Fruit fly (Drosophila melanogaster) whole organism, embryonic: ENCODE data around the gene Pex14.

Source experiments
- Atf-2 ChIP-seq: fragments of 200-800 bp; sonication (Bioruptor generic); optimal IDR thresholded peaks from 2 replicates; lab custom pipeline; 2016; ENCODE audit warnings: missing biosample characterization, missing genetic modification characterization
- BEAF-32 ChIP-seq: fragments of 200-800 bp; sonication (Bioruptor generic); optimal IDR thresholded peaks from 3 replicates; lab custom pipeline; 2017; ENCODE audit warnings: missing biosample characterization, missing genetic modification characterization, mild to moderate bottlenecking, moderate library complexity, missing genetic modification reagents
- Blimp-1 ChIP-seq: fragments of 200-800 bp; sonication (Bioruptor generic); optimal IDR thresholded peaks from 3 replicates; lab custom pipeline; 2018; ENCODE audit warnings: missing biosample characterization, missing genetic modification characterization, mild to moderate bottlenecking, moderate library complexity, missing genetic modification reagents
- CG1024 ChIP-seq: fragments of 200-800 bp; sonication (Bioruptor generic); IDR thresholded peaks from 2 replicates; pipeline ENCODE4 v1.3.6; 2022; ENCODE audit warnings: missing biosample characterization, missing genetic modification characterization
- CG11085 ChIP-seq: fragments of 200-800 bp; sonication (Bioruptor generic); IDR thresholded peaks from 2 replicates; pipeline ENCODE4 v1.3.6; 2022; ENCODE audit warnings: missing biosample characterization, missing genetic modification characterization
- CG1233 ChIP-seq: fragments of 200-800 bp; sonication (Bioruptor generic); optimal IDR thresholded peaks from 4 replicates; lab custom pipeline; 2018; ENCODE audit warnings: missing biosample characterization, mild to moderate bottlenecking, missing genetic modification characterization
- CG12659 ChIP-seq: fragments of 200-800 bp; sonication (Bioruptor generic); optimal IDR thresholded peaks from 3 replicates; lab custom pipeline; 2017; ENCODE audit warnings: mild to moderate bottlenecking, missing biosample characterization, missing genetic modification reagents, missing genetic modification characterization
- CG13287 ChIP-seq: fragments of 200-800 bp; sonication (Bioruptor generic); IDR thresholded peaks from 2 replicates; pipeline ENCODE4 v1.3.6; 2022; ENCODE audit warnings: missing biosample characterization, missing genetic modification characterization; ENCODE audit not compliant: partially characterized antibody
- CG15073 ChIP-seq: fragments of 200-800 bp; sonication (Bioruptor generic); optimal IDR thresholded peaks from 2 replicates; lab custom pipeline; 2016; ENCODE audit warnings: missing biosample characterization, missing genetic modification characterization
- CG15514 ChIP-seq: fragments of 200-800 bp; sonication (Bioruptor generic); optimal IDR thresholded peaks from 3 replicates; lab custom pipeline; 2017; ENCODE audit warnings: missing biosample characterization, missing genetic modification characterization, mild to moderate bottlenecking, moderate library complexity, missing genetic modification reagents
- CG2202 ChIP-seq: fragments of 200-800 bp; sonication (Bioruptor generic); optimal IDR thresholded peaks from 2 replicates; lab custom pipeline; 2018; ENCODE audit warnings: missing biosample characterization, mild to moderate bottlenecking, missing genetic modification characterization
- CG30020 ChIP-seq: fragments of 200-800 bp; optimal IDR thresholded peaks from 2 replicates; lab custom pipeline; 2019; ENCODE audit warnings: missing biosample characterization, mild to moderate bottlenecking, missing genetic modification characterization, moderate library complexity
- CG32767 ChIP-seq: fragments of 200-800 bp; sonication (Bioruptor generic); IDR thresholded peaks from 2 replicates; pipeline ENCODE4 v1.3.6; 2022; ENCODE audit warnings: missing biosample characterization, missing genetic modification characterization
- CG3281 ChIP-seq: fragments of 200-800 bp; sonication (Bioruptor generic); optimal IDR thresholded peaks from 3 replicates; lab custom pipeline; 2017; ENCODE audit warnings: missing biosample characterization, mild to moderate bottlenecking, missing genetic modification characterization
- CG6272 ChIP-seq: fragments of 200-800 bp; sonication (Bioruptor generic); IDR thresholded peaks from 2 replicates; pipeline ENCODE4 v1.3.6; 2022; ENCODE audit warnings: missing biosample characterization, missing genetic modification characterization
- CG8388 ChIP-seq: fragments of 200-800 bp; sonication (Bioruptor generic); optimal IDR thresholded peaks from 2 replicates; lab custom pipeline; 2019; ENCODE audit warnings: missing biosample characterization, mild to moderate bottlenecking, missing genetic modification characterization, moderate library complexity
- CG9797 ChIP-seq: fragments of 200-800 bp; sonication (Bioruptor generic); optimal IDR thresholded peaks from 3 replicates; lab custom pipeline; 2018; ENCODE audit warnings: missing biosample characterization, mild to moderate bottlenecking, missing genetic modification characterization
- Chrac-16 ChIP-seq: fragments of 200-800 bp; sonication (Bioruptor generic); optimal IDR thresholded peaks from 3 replicates; lab custom pipeline; 2016; ENCODE audit warnings: missing biosample characterization, missing genetic modification characterization
- D19A ChIP-seq: fragments of 200-800 bp; optimal IDR thresholded peaks from 3 replicates; lab custom pipeline; 2019; ENCODE audit warnings: missing biosample characterization, mild to moderate bottlenecking, missing genetic modification characterization, moderate library complexity
- Dad ChIP-seq: fragments of 200-800 bp; sonication (Bioruptor generic); optimal IDR thresholded peaks from 3 replicates; lab custom pipeline; 2016; ENCODE audit warnings: missing biosample characterization, missing genetic modification characterization
- Deaf1 ChIP-seq: fragments of 200-800 bp; optimal IDR thresholded peaks from 3 replicates; lab custom pipeline; 2019; ENCODE audit warnings: missing biosample characterization, mild to moderate bottlenecking, missing genetic modification characterization, moderate library complexity
- Doc3 ChIP-seq: fragments of 200-800 bp; sonication (Bioruptor generic); IDR thresholded peaks from 3 replicates; pipeline ENCODE4 v1.3.6; 2022; ENCODE audit warnings: missing biosample characterization, missing genetic modification characterization; ENCODE audit not compliant: partially characterized antibody
- HHEX ChIP-seq: fragments of 200-800 bp; sonication (Bioruptor generic); optimal IDR thresholded peaks from 3 replicates; lab custom pipeline; 2017; ENCODE audit warnings: missing biosample characterization, mild to moderate bottlenecking, missing genetic modification characterization, missing genetic modification reagents
- MESR4 ChIP-seq: fragments of 200-800 bp; sonication (Bioruptor generic); optimal IDR thresholded peaks from 2 replicates; lab custom pipeline; 2018; ENCODE audit warnings: missing biosample characterization, mild to moderate bottlenecking, missing genetic modification characterization, moderate library complexity
- Optix ChIP-seq: fragments of 200-800 bp; sonication (Bioruptor generic); IDR thresholded peaks from 3 replicates; pipeline ENCODE4 v1.3.6; 2022; ENCODE audit warnings: missing biosample characterization, missing genetic modification characterization
- Ravus ChIP-seq: fragments of 200-800 bp; sonication (Bioruptor generic); IDR thresholded peaks from 2 replicates; pipeline ENCODE4 v1.3.6; 2022; ENCODE audit warnings: missing biosample characterization, missing genetic modification characterization
- Sin3A ChIP-seq: fragments of >200 bp; optimal IDR thresholded peaks from 2 replicates; lab custom pipeline; 2018
- al ChIP-seq: fragments of 200-800 bp; sonication (Bioruptor generic); IDR thresholded peaks from 2 replicates; pipeline ENCODE4 v1.3.6; 2022; ENCODE audit warnings: missing biosample characterization, missing genetic modification characterization
- aop ChIP-seq: fragments of 200-800 bp; sonication (Bioruptor generic); IDR thresholded peaks from 2 replicates; pipeline ENCODE4 v1.3.6; 2022; ENCODE audit warnings: missing biosample characterization, missing genetic modification characterization
- ap ChIP-seq: fragments of 200-800 bp; sonication (Bioruptor generic); IDR thresholded peaks from 2 replicates; pipeline ENCODE4 v1.3.6; 2022; ENCODE audit warnings: missing biosample characterization, missing genetic modification characterization
- cato ChIP-seq: fragments of 200-800 bp; sonication (Bioruptor generic); optimal IDR thresholded peaks from 2 replicates; lab custom pipeline; 2016; ENCODE audit warnings: missing biosample characterization, missing genetic modification characterization, borderline replicate concordance
- chn ChIP-seq: fragments of 200-800 bp; sonication (Bioruptor generic); optimal IDR thresholded peaks from 2 replicates; lab custom pipeline; 2016; ENCODE audit warnings: missing biosample characterization, missing genetic modification characterization
- ci ChIP-seq: fragments of 200-800 bp; sonication (Bioruptor generic); IDR thresholded peaks from 3 replicates; pipeline ENCODE4 v1.3.6; 2022; ENCODE audit warnings: missing biosample characterization, missing genetic modification characterization
- dm ChIP-seq: fragments of 200-800 bp; sonication (Bioruptor generic); optimal IDR thresholded peaks from 3 replicates; lab custom pipeline; 2016; ENCODE audit warnings: missing biosample characterization, missing genetic modification characterization
- dmrt99B ChIP-seq: fragments of 200-800 bp; sonication (Bioruptor generic); optimal IDR thresholded peaks from 2 replicates; lab custom pipeline; 2018; ENCODE audit warnings: missing biosample characterization, mild to moderate bottlenecking, missing genetic modification characterization, moderate library complexity
- emc ChIP-seq: fragments of 200-800 bp; sonication (Bioruptor generic); optimal IDR thresholded peaks from 2 replicates; lab custom pipeline; 2016; ENCODE audit warnings: missing biosample characterization, missing genetic modification characterization
- grn ChIP-seq: fragments of 200-800 bp; sonication (Bioruptor generic); optimal IDR thresholded peaks from 3 replicates; lab custom pipeline; 2017; ENCODE audit warnings: missing biosample characterization, missing genetic modification characterization
- ind ChIP-seq: fragments of 200-800 bp; sonication (Bioruptor generic); optimal IDR thresholded peaks from 3 replicates; lab custom pipeline; 2016; ENCODE audit warnings: missing biosample characterization, missing genetic modification characterization
- jing ChIP-seq: fragments of 200-800 bp; sonication (Bioruptor generic); optimal IDR thresholded peaks from 2 replicates; lab custom pipeline; 2018; ENCODE audit warnings: missing biosample characterization, mild to moderate bottlenecking, missing genetic modification characterization
- mld ChIP-seq: fragments of 200-800 bp; sonication (Bioruptor generic); IDR thresholded peaks from 3 replicates; pipeline ENCODE4 v1.3.6; 2022; ENCODE audit warnings: missing biosample characterization, missing genetic modification characterization; ENCODE audit not compliant: partially characterized antibody
- nerfin-1 ChIP-seq: fragments of 200-800 bp; sonication (Bioruptor generic); optimal IDR thresholded peaks from 3 replicates; lab custom pipeline; 2019; ENCODE audit warnings: missing biosample characterization, mild to moderate bottlenecking, missing genetic modification characterization, moderate library complexity
- nerfin-2 ChIP-seq: fragments of 200-800 bp; sonication (Bioruptor generic); IDR thresholded peaks from 2 replicates; pipeline ENCODE4 v1.3.6; 2022; ENCODE audit warnings: missing biosample characterization, missing genetic modification characterization; ENCODE audit not compliant: partially characterized antibody
- nmo ChIP-seq: fragments of 200-800 bp; sonication (Bioruptor generic); optimal IDR thresholded peaks from 2 replicates; lab custom pipeline; 2018; ENCODE audit warnings: missing biosample characterization, mild to moderate bottlenecking, missing genetic modification characterization, moderate library complexity
- pan ChIP-seq, 4 experiments: fragments of >200 bp in 3 of 4; fragments of 200-800 bp in 1 of 4; sonication (Bioruptor generic) in 1 of 4; optimal IDR thresholded peaks in 3 of 4; IDR thresholded peaks in 1 of 4; 2 replicates each; pipeline versions ENCODE4 v1.3.6 to Lab custom; 2017 to 2022; ENCODE audit warnings: missing biosample characterization in 2 of 4, missing genetic modification characterization in 2 of 4, mixed read lengths in 1 of 4
- run ChIP-seq: fragments of 200-800 bp; sonication (Bioruptor generic); optimal IDR thresholded peaks from 3 replicates; lab custom pipeline; 2018; ENCODE audit warnings: missing biosample characterization, mild to moderate bottlenecking, missing genetic modification characterization
- sna ChIP-seq: fragments of 200-800 bp; sonication (Bioruptor generic); IDR thresholded peaks from 2 replicates; pipeline ENCODE4 v1.3.6; 2022; ENCODE audit warnings: missing biosample characterization, missing genetic modification characterization; ENCODE audit not compliant: partially characterized antibody
- zen2 ChIP-seq: fragments of 200-800 bp; sonication (Bioruptor generic); IDR thresholded peaks from 3 replicates; pipeline ENCODE4 v1.3.6; 2022; ENCODE audit warnings: missing biosample characterization, missing genetic modification characterization; ENCODE audit not compliant: partially characterized antibody

The Pex14 gene

dm6 chr3L:20809088-20809999, 30.7 kb downstream of the Pex14 start, which contains the start of the genes CG3634 and HIPP1 (continued):
- TF ChIP-seq pan (optimal IDR thresholded peaks at IDR 0.05; lab: Kevin White, UChicago) (no peak), pan (GFP tag; optimal IDR thresholded peaks at IDR 0.05 in 1 of 2, IDR thresholded peaks at IDR 0.05 in 1 of 2) (peak in 1 of 2 experiments; percentile 21), CG6272 (GFP tag; lab: Robert Waterston, UW) (no peak), al (GFP tag; lab: Robert Waterston, UW) (no peak), HHEX (no peak), CG11085 (GFP tag; lab: Robert Waterston, UW) (no peak), Deaf1 (no peak), CG12659 (peak; percentile 57), CG32767 (GFP tag; lab: Robert Waterston, UW) (no peak), mld (GFP tag; lab: Robert Waterston, UW) (0 out of 3 replicates have a peak, but pooled peaks have one; percentile 7), emc (GFP tag; lab: Kevin White, UChicago) (no peak), grn (no peak), Doc3 (GFP tag; lab: Robert Waterston, UW) (peak; percentile 50; the same call in 1 of the 3 replicates), CG9797 (GFP tag; lab: Kevin White, UChicago) (peak; percentile 85), Optix (no peak), nerfin-2 (GFP tag; lab: Robert Waterston, UW) (0 out of 2 replicates have a peak, but pooled peaks have one; percentile 29), Ravus (GFP tag; lab: Robert Waterston, UW) (no peak), ind (GFP tag; lab: Kevin White, UChicago) (no peak), CG13287 (GFP tag; lab: Robert Waterston, UW) (peak; percentile 75), CG3281 (GFP tag; lab: Kevin White, UChicago) (no peak), zen2 (GFP tag; lab: Robert Waterston, UW) (peak; percentile 52; the same call in 1 of the 3 replicates), run (no peak), chn (GFP tag; lab: Kevin White, UChicago) (no peak), nerfin-1 (tag; lab: Kevin White, UChicago) (peak; percentile 48), nmo (GFP tag; lab: Kevin White, UChicago) (peak; percentile 62), Blimp-1 (GFP tag; lab: Kevin White, UChicago) (no peak), dmrt99B (tag; lab: Kevin White, UChicago) (no peak), ci (GFP tag; lab: Robert Waterston, UW) (no peak), BEAF-32 (GFP tag; lab: Kevin White, UChicago) (peak; percentile 84), Sin3A (lab: Kevin White, UChicago) (peak; percentile 69), CG1024 (GFP tag; lab: Robert Waterston, UW) (no peak), Atf-2 (GFP tag; lab: Kevin White, UChicago) (no peak), Dad (GFP tag; lab: Kevin White, UChicago) (no peak), CG8388 (GFP tag; lab: Kevin White, UChicago) (no peak), sna (GFP tag; lab: Robert Waterston, UW) (peak; percentile 44; the same call in 1 of the 2 replicates), CG15073 (GFP tag; lab: Kevin White, UChicago) (no peak), Chrac-16 (GFP tag; lab: Kevin White, UChicago) (no peak), CG1233 (GFP tag; lab: Kevin White, UChicago) (no peak), aop (no peak), cato (no peak), ap (GFP tag; lab: Robert Waterston, UW) (no peak), MESR4 (GFP tag; lab: Kevin White, UChicago) (peak; percentile 90), CG2202 (tag; lab: Kevin White, UChicago) (no peak), D19A (tag; lab: Kevin White, UChicago) (no peak), CG30020 (peak; percentile 78), dm (GFP tag; lab: Kevin White, UChicago) (no peak), jing (GFP tag; lab: Kevin White, UChicago) (no peak), CG15514 (GFP tag; lab: Kevin White, UChicago) (peak; percentile 22)
